Worm (Caenorhabditis elegans) whole organism, early embryonic: ENCODE data around the gene lec-11.

Experiments
- B0310.2 ChIP-seq: sonication (generic microtip); optimal IDR thresholded peaks from 2 replicates; lab custom pipeline; 2016; ENCODE audit warnings: mild to moderate bottlenecking, missing genetic modification characterization, missing compliant biosample characterization
- F13C5.2 ChIP-seq: sonication (generic microtip); optimal IDR thresholded peaks from 2 replicates; lab custom pipeline; 2017; ENCODE audit warnings: mild to moderate bottlenecking, missing genetic modification characterization, inconsistent platforms, missing compliant biosample characterization
- aly-1 ChIP-seq: sonication (generic microtip); optimal IDR thresholded peaks from 2 replicates; lab custom pipeline; 2016; ENCODE audit warnings: missing genetic modification characterization, missing compliant biosample characterization
- ama-1 ChIP-seq: fragments of 150-350 bp; optimal IDR thresholded peaks from 2 replicates; lab custom pipeline; 2014
- ceh-13 ChIP-seq: fragments of 200-800 bp; sonication (Bioruptor generic); optimal IDR thresholded peaks from 2 replicates; lab custom pipeline; 2018; ENCODE audit warnings: mild to moderate bottlenecking, missing genetic modification characterization, missing compliant biosample characterization
- ceh-36 ChIP-seq: sonication (generic microtip); optimal IDR thresholded peaks from 2 replicates; lab custom pipeline; 2016; ENCODE audit warnings: missing genetic modification characterization, inconsistent platforms, missing compliant biosample characterization
- ets-7 ChIP-seq: sonication (generic microtip); optimal IDR thresholded peaks from 2 replicates; lab custom pipeline; 2016; ENCODE audit warnings: missing genotype, missing genetic modification characterization, missing compliant biosample characterization
- flt-1 ChIP-seq: fragments of 200-800 bp; sonication (Bioruptor generic); IDR thresholded peaks from 2 replicates; pipeline ENCODE4 v1.3.6; 2022; ENCODE audit warnings: missing genetic modification characterization, missing compliant biosample characterization
- hmbx-1 ChIP-seq: sonication (generic microtip); optimal IDR thresholded peaks from 2 replicates; lab custom pipeline; 2016; ENCODE audit warnings: mild to moderate bottlenecking, missing genetic modification characterization, missing compliant biosample characterization
- hmg-4 ChIP-seq: fragments of 200-800 bp; sonication (Bioruptor generic); optimal IDR thresholded peaks from 2 replicates; lab custom pipeline; 2018; ENCODE audit warnings: mild to moderate bottlenecking, missing genetic modification characterization, missing compliant biosample characterization
- hnd-1 ChIP-seq: sonication (generic microtip); optimal IDR thresholded peaks from 2 replicates; lab custom pipeline; 2016; ENCODE audit warnings: missing genetic modification characterization, missing compliant biosample characterization
- pes-1 ChIP-seq: fragments of 200-800 bp; sonication (Bioruptor generic); IDR thresholded peaks from 2 replicates; pipeline ENCODE4 v1.3.6; 2022; ENCODE audit warnings: missing genetic modification reagents, missing genetic modification characterization, missing compliant biosample characterization
- scrt-1 ChIP-seq: fragments of 200-800 bp; sonication (Bioruptor generic); IDR thresholded peaks from 2 replicates; pipeline ENCODE4 v1.3.6; 2022; ENCODE audit warnings: missing genetic modification characterization, missing compliant biosample characterization
- sea-1 ChIP-seq: fragments of 200-800 bp; sonication (Bioruptor generic); conservative IDR thresholded peaks from 2 replicates; pipeline ENCODE4 v1.3.6; 2022; ENCODE audit warnings: missing genetic modification characterization, missing compliant biosample characterization
- tbx-11 ChIP-seq: fragments of 200-800 bp; sonication (Bioruptor generic); IDR thresholded peaks from 2 replicates; pipeline ENCODE4 v1.3.6; 2022; ENCODE audit warnings: missing genetic modification characterization, missing compliant biosample characterization
- tbx-37 ChIP-seq: fragments of 200-800 bp; sonication (Bioruptor generic); conservative IDR thresholded peaks from 2 replicates; pipeline ENCODE4 v1.3.6; 2022; ENCODE audit warnings: missing genetic modification reagents, missing genetic modification characterization, missing compliant biosample characterization
- tra-4 ChIP-seq: sonication (generic microtip); optimal IDR thresholded peaks from 2 replicates; lab custom pipeline; 2017; ENCODE audit warnings: missing genetic modification characterization, missing compliant biosample characterization

The lec-11 gene

DNA sequence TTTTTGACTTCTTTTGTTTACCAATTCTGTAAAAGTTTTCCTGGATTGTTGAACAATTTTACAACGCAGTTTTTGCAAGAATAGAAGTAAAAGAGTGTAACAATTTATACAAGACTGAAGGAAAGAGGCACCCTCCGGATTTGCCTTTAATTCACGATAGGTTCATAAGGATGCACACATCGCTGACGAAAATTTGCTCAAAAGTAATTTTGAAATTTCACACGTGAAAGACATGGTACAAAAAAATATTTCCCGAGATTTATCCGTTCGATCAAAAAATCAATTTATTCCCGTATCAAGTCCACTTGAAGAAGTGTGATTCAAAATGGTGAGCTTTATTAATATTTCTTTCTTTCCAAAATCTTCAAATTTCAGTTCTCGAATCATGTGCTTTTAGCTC is 12.0 kb downstream of the lec-11 start, which contains the start of gene C43G2.3:
C43G2.3 (plus strand) TSS at position 301 of the 400 bp plus-strand sequence.
- TF ChIP-seq sea-1 (GFP tag; lab: Robert Waterston, UW), result no peak
- no peak for TF ChIP-seq tra-4 (tag; lab: Kevin White, UChicago)
- TF ChIP-seq ets-7 (tag; lab: Kevin White, UChicago), result no peak
- no peak for TF ChIP-seq ceh-36
- no peak for TF ChIP-seq pes-1 (GFP tag; lab: Robert Waterston, UW)
- no peak for TF ChIP-seq F13C5.2
- TF ChIP-seq hnd-1, result no peak
- TF ChIP-seq scrt-1, result no peak
- no peak for TF ChIP-seq aly-1
- TF ChIP-seq ceh-13 (GFP tag; lab: Kevin White, UChicago), result no peak
- no peak for TF ChIP-seq ama-1 (lab: Kevin White, UChicago)

DNA sequence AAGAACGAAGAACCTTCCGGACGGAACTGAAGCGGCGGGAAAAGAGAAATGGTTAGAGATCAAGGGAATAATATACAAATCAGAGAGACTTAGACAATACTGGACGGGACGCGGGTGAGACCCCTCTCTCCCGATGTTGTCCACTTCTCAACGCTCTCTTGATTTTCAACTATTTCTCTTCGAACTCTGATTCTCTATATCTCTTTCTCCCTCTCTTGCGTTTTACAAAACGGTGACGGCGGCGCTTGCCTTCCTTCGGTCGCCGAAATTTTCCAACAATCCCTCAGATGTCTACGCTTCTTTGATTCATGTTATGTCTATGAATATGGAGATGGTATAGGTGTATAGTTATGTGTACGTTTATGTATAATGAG is 13.2 kb downstream of the lec-11 start:
- no peak for TF ChIP-seq pes-1 (GFP tag; lab: Robert Waterston, UW)

DNA sequence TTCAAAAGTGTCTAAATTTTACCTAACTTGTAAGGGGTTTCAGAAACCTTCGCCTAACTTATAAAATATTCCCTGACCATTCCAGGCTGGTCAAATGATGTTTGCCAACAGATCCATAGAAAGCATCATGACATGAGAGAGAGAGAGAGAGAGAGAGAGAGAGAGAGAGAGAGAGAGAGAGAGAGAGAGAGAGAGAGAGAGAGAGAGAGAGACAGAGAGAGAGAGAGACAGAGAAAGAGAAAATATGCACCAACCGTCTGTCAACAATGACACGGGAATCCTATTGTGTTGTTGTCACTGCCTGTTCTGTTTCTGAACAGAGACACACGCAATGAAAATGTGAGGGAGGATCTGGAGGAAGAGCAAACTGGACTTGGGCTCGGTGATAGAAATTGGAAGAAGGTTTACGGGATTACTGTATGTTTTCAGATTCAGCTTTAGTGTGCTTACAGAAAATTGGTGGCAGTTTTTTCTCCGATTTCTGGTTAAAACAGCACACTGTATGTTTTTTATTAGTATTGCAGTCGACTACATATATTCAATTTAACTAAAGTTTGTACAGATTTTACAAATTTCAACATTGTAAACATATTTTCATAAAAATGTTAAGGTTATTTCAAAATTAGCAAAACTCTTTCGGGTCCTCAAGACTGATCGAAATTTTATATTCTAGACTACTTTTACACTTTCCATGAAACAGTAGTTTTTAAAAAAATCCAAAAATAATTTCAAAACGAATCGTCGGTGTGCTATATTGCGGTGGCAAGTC is 13.8 kb downstream of the lec-11 start:
- TF ChIP-seq ceh-13 (GFP tag; lab: Kevin White, UChicago) (no peak), hnd-1 (no peak), tbx-11 (GFP tag; lab: Robert Waterston, UW) (no peak), tra-4 (tag; lab: Kevin White, UChicago) (no peak), B0310.2 (tag; lab: Kevin White, UChicago) (no peak), flt-1 (GFP tag; lab: Robert Waterston, UW) (no peak), aly-1 (no peak), pes-1 (GFP tag; lab: Robert Waterston, UW) (no peak), F13C5.2 (no peak), hmg-4 (GFP tag; lab: Kevin White, UChicago) (no peak), sea-1 (GFP tag; lab: Robert Waterston, UW) (no peak), ama-1 (lab: Kevin White, UChicago) (no peak), scrt-1 (no peak), tbx-37 (GFP tag; lab: Robert Waterston, UW) (no peak), hmbx-1 (tag; lab: Kevin White, UChicago) (no peak), ets-7 (tag; lab: Kevin White, UChicago) (no peak), ceh-36 (no peak)

DNA sequence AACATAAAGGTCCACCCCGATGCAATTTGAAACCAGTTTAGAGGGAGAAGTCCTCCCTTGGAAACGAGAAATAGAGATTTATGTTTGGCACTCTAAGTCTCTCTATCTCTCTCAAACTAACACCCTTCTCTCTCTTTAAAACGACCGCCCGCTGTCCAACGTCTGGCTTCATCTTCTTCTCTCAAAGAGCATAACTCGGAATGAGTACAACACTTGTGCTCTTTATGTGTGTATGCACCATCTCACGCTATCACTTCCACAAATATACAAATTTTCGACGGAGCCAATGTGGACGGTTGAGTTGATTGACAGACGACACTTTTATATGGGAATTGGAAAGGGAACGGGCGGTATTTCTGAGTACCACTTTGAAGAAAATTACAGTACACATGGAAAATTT is 15.6 kb downstream of the lec-11 start:
- TF ChIP-seq B0310.2 (tag; lab: Kevin White, UChicago) (no peak), sea-1 (GFP tag; lab: Robert Waterston, UW) (no peak), ama-1 (lab: Kevin White, UChicago) (no peak), tbx-37 (GFP tag; lab: Robert Waterston, UW) (no peak), scrt-1 (no peak), flt-1 (GFP tag; lab: Robert Waterston, UW) (no peak), ceh-13 (GFP tag; lab: Kevin White, UChicago) (no peak), ets-7 (tag; lab: Kevin White, UChicago) (no peak), tbx-11 (GFP tag; lab: Robert Waterston, UW) (no peak), hmbx-1 (tag; lab: Kevin White, UChicago) (no peak), hnd-1 (no peak), F13C5.2 (no peak), aly-1 (no peak), ceh-36 (no peak), tra-4 (tag; lab: Kevin White, UChicago) (no peak), pes-1 (GFP tag; lab: Robert Waterston, UW) (no peak), hmg-4 (GFP tag; lab: Kevin White, UChicago) (no peak)

DNA sequence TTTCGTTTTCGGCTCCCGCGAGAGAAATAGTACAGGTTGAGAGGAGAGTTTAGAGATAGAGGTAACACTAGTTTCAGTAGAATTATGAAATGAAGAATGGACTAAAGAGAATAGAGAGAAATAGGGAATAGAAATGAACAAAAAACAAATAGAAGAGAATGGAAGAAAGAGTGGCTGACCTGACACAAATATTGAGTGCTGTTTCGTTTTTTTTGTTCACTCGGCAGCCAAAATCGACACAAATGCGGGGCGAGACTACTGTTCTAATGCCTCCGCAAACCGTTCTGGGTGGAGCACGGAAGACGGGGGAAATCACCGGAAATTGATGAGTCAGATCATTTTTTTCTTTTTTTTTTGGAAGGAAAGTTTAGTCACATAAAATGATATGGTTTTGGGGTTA is 17.3 kb downstream of the lec-11 start:
- TF ChIP-seq pes-1 (GFP tag; lab: Robert Waterston, UW) (no peak), hnd-1 (no peak), ceh-13 (GFP tag; lab: Kevin White, UChicago) (no peak), ama-1 (lab: Kevin White, UChicago) (no peak), hmbx-1 (tag; lab: Kevin White, UChicago) (no peak)

DNA sequence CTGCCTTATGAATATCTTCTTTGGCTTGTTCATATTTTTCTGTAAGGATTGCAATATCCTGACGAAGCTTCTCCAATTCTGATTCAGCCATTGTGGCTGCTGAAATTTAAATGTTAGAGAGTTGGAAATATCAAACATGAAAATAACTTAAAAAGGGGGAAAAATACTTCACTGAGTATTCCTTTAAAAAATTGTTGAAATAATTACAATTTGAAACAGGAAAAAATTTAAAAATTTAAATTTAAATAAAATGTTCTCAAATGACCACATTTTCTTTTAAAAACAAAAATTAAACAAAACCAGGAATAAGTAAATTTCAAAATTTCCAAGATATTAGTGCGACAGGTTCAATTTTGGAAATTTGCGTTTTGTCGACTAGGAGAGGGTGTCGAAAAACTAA is 17.7 kb downstream of the lec-11 start, which contains the start of gene bicd-1:
bicd-1 (minus strand) TSS at position 101 of the 400 bp plus-strand sequence.
- TF ChIP-seq tbx-37 (GFP tag; lab: Robert Waterston, UW), result no peak
- no peak for TF ChIP-seq sea-1 (GFP tag; lab: Robert Waterston, UW)
- no peak for TF ChIP-seq ceh-13 (GFP tag; lab: Kevin White, UChicago)
- no peak for TF ChIP-seq scrt-1
- no peak for TF ChIP-seq tbx-11 (GFP tag; lab: Robert Waterston, UW)
- no peak for TF ChIP-seq ceh-36
- TF ChIP-seq hmg-4 (GFP tag; lab: Kevin White, UChicago), result no peak
- TF ChIP-seq ets-7 (tag; lab: Kevin White, UChicago), result no peak
- no peak for TF ChIP-seq hnd-1
- TF ChIP-seq flt-1 (GFP tag; lab: Robert Waterston, UW), result no peak

DNA sequence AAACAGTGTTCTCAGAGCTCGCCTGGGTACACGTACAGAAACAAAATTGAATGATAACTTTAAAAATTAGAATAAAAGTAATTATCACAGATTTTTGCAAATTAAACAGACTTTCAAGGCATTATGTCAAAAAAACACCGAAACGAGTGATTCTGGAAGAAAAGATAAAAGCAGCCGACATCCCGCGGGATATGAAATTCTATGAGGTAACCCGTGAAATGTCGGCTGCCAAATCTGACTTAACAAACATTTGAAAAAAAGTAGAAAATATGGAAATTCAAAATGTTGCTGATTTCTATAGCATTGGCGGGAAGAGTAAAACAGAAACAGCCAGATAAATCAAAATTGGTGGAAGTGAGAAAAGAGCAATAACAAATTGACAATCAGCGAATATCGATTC is 24.3 kb downstream of the lec-11 start:
- TF ChIP-seq ceh-13 (GFP tag; lab: Kevin White, UChicago), result no peak
- TF ChIP-seq ceh-36, result no peak
- no peak for TF ChIP-seq ama-1 (lab: Kevin White, UChicago)
- TF ChIP-seq hmg-4 (GFP tag; lab: Kevin White, UChicago), result no peak
- no peak for TF ChIP-seq tra-4 (tag; lab: Kevin White, UChicago)
- TF ChIP-seq F13C5.2, result no peak
- no peak for TF ChIP-seq hnd-1
- TF ChIP-seq B0310.2 (tag; lab: Kevin White, UChicago), result no peak
- no peak for TF ChIP-seq tbx-37 (GFP tag; lab: Robert Waterston, UW)
- no peak for TF ChIP-seq ets-7 (tag; lab: Kevin White, UChicago)
- no peak for TF ChIP-seq aly-1
